Fruit fly (Drosophila melanogaster): ENCODE data around the gene Ptp61F.
A peak's percentile ranks its signal among the peaks of the same experiment; 100 is the strongest.

The Ptp61F gene

DNA sequence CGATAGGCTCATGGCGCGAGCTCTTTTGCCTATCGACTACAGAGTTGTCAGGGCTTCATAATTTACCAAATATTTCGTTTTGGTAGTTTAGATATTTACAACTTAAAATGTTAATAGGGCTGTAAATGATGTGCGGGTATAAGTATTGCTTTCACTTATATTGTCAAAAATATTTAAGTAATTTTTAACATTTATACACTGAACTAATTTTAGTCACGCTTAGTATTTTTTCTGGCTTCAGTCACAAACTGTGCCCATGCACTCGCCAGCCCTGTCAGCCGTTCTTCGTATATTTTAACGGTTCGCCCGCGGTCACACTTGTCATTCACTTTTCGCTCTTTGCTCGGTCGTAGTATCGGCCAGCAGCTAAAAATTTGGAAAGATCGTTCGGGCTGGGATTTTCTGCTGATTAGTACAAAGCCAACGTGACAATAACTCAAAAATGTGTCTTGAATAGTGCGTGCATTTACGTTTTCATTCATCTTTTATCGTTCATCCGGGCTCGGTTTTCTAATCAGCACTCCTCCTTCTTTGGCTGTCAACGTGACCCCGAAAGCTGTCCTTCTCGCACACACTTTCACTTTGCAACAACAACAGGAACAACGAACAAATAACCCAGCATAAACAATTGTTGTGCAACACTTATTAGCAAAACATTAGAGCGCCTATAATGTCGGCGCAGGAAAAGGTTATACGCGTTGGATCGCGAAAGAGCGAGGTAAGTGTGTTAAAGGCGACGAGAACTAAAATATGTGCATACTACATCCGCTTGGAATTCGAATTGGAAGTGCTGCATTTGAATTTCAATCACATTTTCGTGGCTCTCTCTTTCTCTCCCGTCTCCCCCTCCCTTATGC, 140.3 kb downstream of the Ptp61F start, which contains the start of the genes Hmbs and CG2211 (continued):
- peak in 1 of 3 experiments; percentile 84 for TF ChIP-seq lola (GFP tag; optimal IDR thresholded peaks at IDR 0.05)
- peak; percentile 85 for TF ChIP-seq Six4 (GFP tag; optimal IDR thresholded peaks at IDR 0.05)
- TF ChIP-seq CG30020 (tag; optimal IDR thresholded peaks at IDR 0.05), result peak; percentile 81
- TF ChIP-seq rib (GFP tag; IDR thresholded peaks at IDR 0.05), result peak; percentile 60; the same call in 1 of the 2 replicates
- TF ChIP-seq sob (GFP tag; IDR thresholded peaks at IDR 0.05), result peak; percentile 90
- TF ChIP-seq Dad (GFP tag; optimal IDR thresholded peaks at IDR 0.05), result peak; percentile 89
- peak; percentile 91 for TF ChIP-seq mam (GFP tag; optimal IDR thresholded peaks at IDR 0.05)
- TF ChIP-seq CG9215 (GFP tag; IDR thresholded peaks at IDR 0.05), result peak; percentile 79
- TF ChIP-seq cato (GFP tag; optimal IDR thresholded peaks at IDR 0.05; ENCODE audit: borderline replicate concordance), result peak; percentile 74
- TF ChIP-seq Nf-YB (GFP tag; optimal IDR thresholded peaks at IDR 0.05), result peak; percentile 60
- no peak for TF ChIP-seq fd64A (GFP tag; optimal IDR thresholded peaks at IDR 0.05)
- peak; percentile 92 for TF ChIP-seq CG4424 (GFP tag; optimal IDR thresholded peaks at IDR 0.05)
- TF ChIP-seq run (tag; optimal IDR thresholded peaks at IDR 0.05), result peak; percentile 57
- TF ChIP-seq Ada2b (GFP tag; IDR thresholded peaks at IDR 0.05), result peak; percentile 83
- peak; percentile 72 for TF ChIP-seq onecut (GFP tag; IDR thresholded peaks at IDR 0.05)
- peak; percentile 23 for TF ChIP-seq Hand (GFP tag; optimal IDR thresholded peaks at IDR 0.05)
- TF ChIP-seq z (GFP tag; IDR thresholded peaks at IDR 0.05), result no peak
- peak; percentile 72 for TF ChIP-seq Hmx (GFP tag; optimal IDR thresholded peaks at IDR 0.05)
- TF ChIP-seq CG1602 (GFP tag; optimal IDR thresholded peaks at IDR 0.05), result peak; percentile 88
- TF ChIP-seq Mad (GFP tag; optimal IDR thresholded peaks at IDR 0.05), result peak; percentile 92
- TF ChIP-seq Bdp1 (GFP tag; optimal IDR thresholded peaks at IDR 0.05), result peak; percentile 79
- peak; percentile 90 for TF ChIP-seq HmgD (GFP tag; optimal IDR thresholded peaks at IDR 0.05)
- peak in 1 of 2 experiments; percentile 88 for TF ChIP-seq Pdp1 (GFP tag; optimal IDR thresholded peaks at IDR 0.05)
- peak; percentile 83 for TF ChIP-seq CG10979 (tag; optimal IDR thresholded peaks at IDR 0.05)
- TF ChIP-seq MTF-1 (GFP tag; optimal IDR thresholded peaks at IDR 0.05; ENCODE audit: borderline replicate concordance), result peak; percentile 68
- peak; percentile 63 for TF ChIP-seq da (GFP tag; optimal IDR thresholded peaks at IDR 0.05)
- peak; percentile 34 for TF ChIP-seq salm (tag; optimal IDR thresholded peaks at IDR 0.05)
- peak; percentile 67 for TF ChIP-seq hkb (optimal IDR thresholded peaks at IDR 0.05)
- TF ChIP-seq hkb (GFP tag; IDR thresholded peaks at IDR 0.05), result peak; percentile 89
- TF ChIP-seq chn (GFP tag; optimal IDR thresholded peaks at IDR 0.05), result peak; percentile 92
- TF ChIP-seq CG11247 (GFP tag; IDR thresholded peaks at IDR 0.05), result peak; percentile 85
- TF ChIP-seq CG1024 (GFP tag; IDR thresholded peaks at IDR 0.05), result peak; percentile 75
- peak; percentile 68; the same call in 1 of the 2 replicates for TF ChIP-seq CG32767 (GFP tag; IDR thresholded peaks at IDR 0.05)
- peak; percentile 86 for TF ChIP-seq CHES-1-like (GFP tag; optimal IDR thresholded peaks at IDR 0.05)
- TF ChIP-seq CG10274 (GFP tag; optimal IDR thresholded peaks at IDR 0.05), result no peak
- peak in 1 of 2 experiments; percentile 82 for TF ChIP-seq bsh (GFP tag; optimal IDR thresholded peaks at IDR 0.05)
- peak; percentile 89 for TF ChIP-seq zfh2 (GFP tag; optimal IDR thresholded peaks at IDR 0.05)
- TF ChIP-seq Med (GFP tag), result peak; percentile 98
- TF ChIP-seq CG9609 (GFP tag; optimal IDR thresholded peaks at IDR 0.05), result peak; percentile 89
- no peak for TF ChIP-seq CG14965 (GFP tag; optimal IDR thresholded peaks at IDR 0.05; ENCODE audit: borderline replicate concordance)
- TF ChIP-seq HHEX (GFP tag; optimal IDR thresholded peaks at IDR 0.05), result peak; percentile 72
- TF ChIP-seq CTCF (GFP tag; optimal IDR thresholded peaks at IDR 0.05), result peak; percentile 31
- peak; percentile 85 for TF ChIP-seq CG15601 (tag; optimal IDR thresholded peaks at IDR 0.05)
- peak; percentile 83 for TF ChIP-seq CG18262 (tag; optimal IDR thresholded peaks at IDR 0.05)
- TF ChIP-seq zf30C (GFP tag; optimal IDR thresholded peaks at IDR 0.05), result no peak
- TF ChIP-seq zen2 (GFP tag; IDR thresholded peaks at IDR 0.05; ENCODE audit: partially characterized antibody), result no peak
- no peak for TF ChIP-seq fd102C (GFP tag; optimal IDR thresholded peaks at IDR 0.05)
- TF ChIP-seq Ets97D (GFP tag; optimal IDR thresholded peaks at IDR 0.05), result peak; percentile 92
- TF ChIP-seq CG4730 (GFP tag; IDR thresholded peaks at IDR 0.05), result peak; percentile 60

Data from whole organism, embryonic.